1 fruit fly cellular context compared by ENCODE assay signal in the genomic region with DNA sequence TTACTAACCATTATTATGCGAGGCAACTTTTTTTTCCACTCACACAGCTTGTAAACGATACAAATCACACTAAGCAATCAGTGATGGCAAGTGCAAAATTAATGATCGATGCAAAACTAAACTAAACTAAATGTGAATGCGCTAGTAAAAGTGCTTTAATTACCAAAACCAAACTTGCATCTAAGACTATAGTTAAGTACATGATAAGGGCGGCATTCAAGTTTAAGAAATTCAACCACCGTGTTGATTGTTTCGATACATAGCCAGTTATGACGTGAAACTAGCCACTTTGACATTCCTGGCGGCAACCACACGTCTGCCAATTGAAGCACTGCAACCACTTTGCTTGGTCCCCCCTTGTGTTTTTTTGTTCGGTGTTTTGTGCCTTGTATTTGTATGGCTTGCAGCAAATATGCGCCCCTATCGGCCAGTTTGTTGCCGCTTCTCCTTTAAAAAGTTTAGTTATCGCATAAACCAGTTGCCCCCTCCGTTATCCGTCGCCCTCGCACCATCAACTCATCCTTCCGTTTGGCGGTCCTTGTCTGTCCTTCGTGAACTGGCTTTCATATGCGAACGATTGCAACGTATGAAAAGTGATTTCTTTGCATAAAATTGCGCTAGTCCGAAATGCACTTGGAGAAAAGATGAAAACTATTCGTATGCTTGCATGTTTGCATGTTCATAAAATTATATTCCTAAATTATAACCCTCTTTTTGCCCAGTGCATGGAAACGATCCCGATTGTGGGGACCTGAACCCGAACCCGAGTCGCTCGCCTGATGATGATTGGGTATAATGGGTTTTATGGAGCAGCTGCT.
TF ChIP-seq lines count a peak whose summit lies in the region.

No protein-coding gene starts in this region.

TF ChIP-seq in whole organism, embryonic, 481 proteins besides CTCF, POLR2A, EP300 and RAD21 (continued from another document and continues in another):
- TF ChIP-seq slp2 (GFP tag; optimal IDR thresholded peaks at IDR 0.05; lab: Kevin White, UChicago), result no peak
- no peak for TF ChIP-seq CG10959 (GFP tag; IDR thresholded peaks at IDR 0.05; lab: Robert Waterston, UW)
- no peak for TF ChIP-seq CG10565 (GFP tag; optimal IDR thresholded peaks at IDR 0.05; lab: Kevin White, UChicago)
- peak; percentile 21 for TF ChIP-seq CG7839 (tag; optimal IDR thresholded peaks at IDR 0.05; lab: Kevin White, UChicago)
- TF ChIP-seq al (GFP tag; IDR thresholded peaks at IDR 0.05; lab: Robert Waterston, UW), result no peak
- TF ChIP-seq CG17829 (tag; optimal IDR thresholded peaks at IDR 0.05; lab: Kevin White, UChicago), result peak; percentile 36
- no peak for TF ChIP-seq tx (GFP tag; optimal IDR thresholded peaks at IDR 0.05; lab: Kevin White, UChicago)
- TF ChIP-seq stc (GFP tag; IDR thresholded peaks at IDR 0.05; lab: Robert Waterston, UW), result peak; percentile 31; the same call in 1 of the 2 replicates
- TF ChIP-seq pb (GFP tag; optimal IDR thresholded peaks at IDR 0.05; lab: Kevin White, UChicago), result no peak
- no peak for TF ChIP-seq HmgZ (tag; optimal IDR thresholded peaks at IDR 0.05; lab: Kevin White, UChicago)
- no peak for TF ChIP-seq Oaz (GFP tag; IDR thresholded peaks at IDR 0.05; lab: Robert Waterston, UW)
- no peak for TF ChIP-seq CG11695 (GFP tag; IDR thresholded peaks at IDR 0.05; lab: Robert Waterston, UW)
- peak; percentile 71 for TF ChIP-seq sens (GFP tag; lab: Kevin White, UChicago)
- no peak for TF ChIP-seq CG3995 (GFP tag; optimal IDR thresholded peaks at IDR 0.05; lab: Kevin White, UChicago)
- TF ChIP-seq CG3281 (GFP tag; optimal IDR thresholded peaks at IDR 0.05; lab: Kevin White, UChicago), result no peak
- peak; percentile 8 for TF ChIP-seq CG15696 (tag; optimal IDR thresholded peaks at IDR 0.05; lab: Kevin White, UChicago)
- peak; percentile 16 for TF ChIP-seq CG14710 (tag; optimal IDR thresholded peaks at IDR 0.05; lab: Kevin White, UChicago)
- TF ChIP-seq Tbp (GFP tag; optimal IDR thresholded peaks at IDR 0.05; lab: Kevin White, UChicago), result no peak
- TF ChIP-seq ATbp (GFP tag; optimal IDR thresholded peaks at IDR 0.05; lab: Kevin White, UChicago), result peak; percentile 51
- TF ChIP-seq Dad (GFP tag; optimal IDR thresholded peaks at IDR 0.05; lab: Kevin White, UChicago), result no peak
- TF ChIP-seq CG11723 (GFP tag; optimal IDR thresholded peaks at IDR 0.05; lab: Kevin White, UChicago), result peak; percentile 45
- peak; percentile 62 for TF ChIP-seq Sox100B (GFP tag; optimal IDR thresholded peaks at IDR 0.05; lab: Kevin White, UChicago)
- peak; percentile 32 for TF ChIP-seq CG11504 (tag; optimal IDR thresholded peaks at IDR 0.05; lab: Kevin White, UChicago)
- TF ChIP-seq br (optimal IDR thresholded peaks at IDR 0.05; lab: Kevin White, UChicago), result no peak
- TF ChIP-seq phol (tag; optimal IDR thresholded peaks at IDR 0.05; lab: Kevin White, UChicago), result peak; percentile 18
- no peak for TF ChIP-seq seq (GFP tag; IDR thresholded peaks at IDR 0.05; lab: Robert Waterston, UW)
- peak; percentile 31 for TF ChIP-seq CG1233 (GFP tag; optimal IDR thresholded peaks at IDR 0.05; lab: Kevin White, UChicago)
- TF ChIP-seq CG14014 (GFP tag; IDR thresholded peaks at IDR 0.05; lab: Robert Waterston, UW), result no peak
- no peak for TF ChIP-seq vfl (GFP tag; optimal IDR thresholded peaks at IDR 0.05; lab: Kevin White, UChicago)
- TF ChIP-seq Ets97D (GFP tag; optimal IDR thresholded peaks at IDR 0.05; lab: Kevin White, UChicago), result no peak
- TF ChIP-seq CG8089 (GFP tag; optimal IDR thresholded peaks at IDR 0.05; lab: Kevin White, UChicago), result no peak
- TF ChIP-seq lov (optimal IDR thresholded peaks at IDR 0.05; lab: Kevin White, UChicago), result no peak
- peak; percentile 81; the same call in 2 of the 3 replicates for TF ChIP-seq lov (GFP tag; IDR thresholded peaks at IDR 0.05; lab: Robert Waterston, UW)
- no peak for TF ChIP-seq CG11398 (GFP tag; optimal IDR thresholded peaks at IDR 0.05; lab: Kevin White, UChicago)
- TF ChIP-seq Ssrp (tag; optimal IDR thresholded peaks at IDR 0.05; lab: Kevin White, UChicago), result peak; percentile 5
- peak; percentile 41 for TF ChIP-seq odd (GFP tag; optimal IDR thresholded peaks at IDR 0.05; lab: Kevin White, UChicago)
- TF ChIP-seq CG4360 (GFP tag; IDR thresholded peaks at IDR 0.05; lab: Robert Waterston, UW), result 0 out of 2 replicates have a peak, but pooled peaks have one; percentile 22
- no peak for TF ChIP-seq tup (GFP tag; optimal IDR thresholded peaks at IDR 0.05; lab: Kevin White, UChicago)
- TF ChIP-seq bbx (GFP tag; IDR thresholded peaks at IDR 0.05; lab: Robert Waterston, UW; ENCODE audit: partially characterized antibody), result peak; percentile 15; the same call in 1 of the 2 replicates
- TF ChIP-seq Drgx (GFP tag; IDR thresholded peaks at IDR 0.05; lab: Robert Waterston, UW), result no peak
- TF ChIP-seq CG4424 (GFP tag; optimal IDR thresholded peaks at IDR 0.05; lab: Kevin White, UChicago), result no peak
- no peak for TF ChIP-seq Trl (optimal IDR thresholded peaks at IDR 0.05; lab: Kevin White, UChicago)
- TF ChIP-seq Trl (GFP tag; optimal IDR thresholded peaks at IDR 0.05; lab: Kevin White, UChicago), result no peak
- no peak for TF ChIP-seq hb (GFP tag; IDR thresholded peaks at IDR 0.05; lab: Robert Waterston, UW; ENCODE audit: partially characterized antibody)
- TF ChIP-seq nmo (GFP tag; optimal IDR thresholded peaks at IDR 0.05; lab: Kevin White, UChicago), result peak; percentile 12
- TF ChIP-seq CG3726 (GFP tag; IDR thresholded peaks at IDR 0.05; lab: Robert Waterston, UW), result 0 out of 3 replicates have a peak, but pooled peaks have one; percentile 57
- no peak for TF ChIP-seq D19A (tag; optimal IDR thresholded peaks at IDR 0.05; lab: Kevin White, UChicago)
- no peak for TF ChIP-seq Lpt (GFP tag; optimal IDR thresholded peaks at IDR 0.05; lab: Kevin White, UChicago)
- TF ChIP-seq tio (GFP tag; optimal IDR thresholded peaks at IDR 0.05; lab: Kevin White, UChicago), result no peak
- peak; percentile 14 for TF ChIP-seq unpg (GFP tag; optimal IDR thresholded peaks at IDR 0.05; lab: Kevin White, UChicago)
- TF ChIP-seq GATAe (GFP tag; conservative IDR thresholded peaks at IDR 0.05; lab: Robert Waterston, UW), result no peak
- TF ChIP-seq tna (GFP tag; IDR thresholded peaks at IDR 0.05; lab: Robert Waterston, UW; ENCODE audit: partially characterized antibody), result no peak
- no peak for TF ChIP-seq Dp (GFP tag; optimal IDR thresholded peaks at IDR 0.05; lab: Kevin White, UChicago)
- TF ChIP-seq ara (GFP tag; IDR thresholded peaks at IDR 0.05; lab: Robert Waterston, UW), result peak; percentile 39; the same call in 1 of the 2 replicates
- peak; percentile 10 for TF ChIP-seq CG17802 (tag; optimal IDR thresholded peaks at IDR 0.05; lab: Kevin White, UChicago)
- no peak for TF ChIP-seq jing (GFP tag; optimal IDR thresholded peaks at IDR 0.05; lab: Kevin White, UChicago)
- TF ChIP-seq B-H1 (GFP tag; IDR thresholded peaks at IDR 0.05; lab: Robert Waterston, UW), result no peak
- TF ChIP-seq crc (GFP tag; optimal IDR thresholded peaks at IDR 0.05; lab: Kevin White, UChicago), result no peak
- TF ChIP-seq CG9876 (GFP tag; optimal IDR thresholded peaks at IDR 0.05; lab: Kevin White, UChicago), result no peak
- TF ChIP-seq Fer3 (tag; optimal IDR thresholded peaks at IDR 0.05; lab: Kevin White, UChicago), result peak; percentile 7
- no peak for TF ChIP-seq az2 (GFP tag; optimal IDR thresholded peaks at IDR 0.05; lab: Kevin White, UChicago)
- TF ChIP-seq CG5245 (GFP tag; optimal IDR thresholded peaks at IDR 0.05; lab: Kevin White, UChicago), result no peak
- peak; percentile 3 for TF ChIP-seq CG8281 (tag; optimal IDR thresholded peaks at IDR 0.05; lab: Kevin White, UChicago)
- no peak for TF ChIP-seq vnd (GFP tag; IDR thresholded peaks at IDR 0.05; lab: Robert Waterston, UW; ENCODE audit: partially characterized antibody)
- TF ChIP-seq CG4282 (GFP tag; optimal IDR thresholded peaks at IDR 0.05; lab: Kevin White, UChicago), result no peak
- TF ChIP-seq CG17361 (GFP tag; IDR thresholded peaks at IDR 0.05; lab: Robert Waterston, UW), result 0 out of 3 replicates have a peak, but pooled peaks have one; percentile 33
- no peak for TF ChIP-seq fu2 (GFP tag; optimal IDR thresholded peaks at IDR 0.05; lab: Kevin White, UChicago)
- TF ChIP-seq B-H2 (GFP tag; optimal IDR thresholded peaks at IDR 0.05; lab: Kevin White, UChicago), result no peak
- peak; percentile 56 for TF ChIP-seq Asciz (GFP tag; optimal IDR thresholded peaks at IDR 0.05; lab: Kevin White, UChicago)
- no peak for TF ChIP-seq CrebB (tag; optimal IDR thresholded peaks at IDR 0.05; lab: Kevin White, UChicago)
- no peak for TF ChIP-seq D (optimal IDR thresholded peaks at IDR 0.05; lab: Kevin White, UChicago)
- no peak for TF ChIP-seq D (GFP tag; optimal IDR thresholded peaks at IDR 0.05; lab: Kevin White, UChicago)
- peak; percentile 67 for TF ChIP-seq MTF-1 (GFP tag; optimal IDR thresholded peaks at IDR 0.05; lab: Kevin White, UChicago; ENCODE audit: borderline replicate concordance)
- TF ChIP-seq Abd-B (GFP tag; optimal IDR thresholded peaks at IDR 0.05; lab: Kevin White, UChicago), result no peak
- peak; percentile 44 for TF ChIP-seq nerfin-1 (tag; optimal IDR thresholded peaks at IDR 0.05; lab: Kevin White, UChicago)
- peak; percentile 6 for TF ChIP-seq CG13424 (tag; optimal IDR thresholded peaks at IDR 0.05; lab: Kevin White, UChicago)
- TF ChIP-seq vvl (GFP tag; IDR thresholded peaks at IDR 0.05; lab: Robert Waterston, UW), result peak; percentile 42; the same call in 1 of the 2 replicates
- TF ChIP-seq dan (GFP tag; IDR thresholded peaks at IDR 0.05; lab: Robert Waterston, UW), result no peak
- no peak for TF ChIP-seq NC2β (GFP tag; optimal IDR thresholded peaks at IDR 0.05; lab: Kevin White, UChicago)
- TF ChIP-seq chm (GFP tag; IDR thresholded peaks at IDR 0.05; lab: Robert Waterston, UW), result peak; percentile 77
- TF ChIP-seq CG17385 (GFP tag; optimal IDR thresholded peaks at IDR 0.05; lab: Kevin White, UChicago), result peak; percentile 29
- TF ChIP-seq CG10147 (GFP tag; optimal IDR thresholded peaks at IDR 0.05; lab: Kevin White, UChicago), result no peak
- no peak for TF ChIP-seq CG15011 (GFP tag; optimal IDR thresholded peaks at IDR 0.05; lab: Kevin White, UChicago)
- TF ChIP-seq CG7372 (GFP tag; IDR thresholded peaks at IDR 0.05; lab: Robert Waterston, UW), result no peak; the same call in 1 of the 2 replicates
- no peak for TF ChIP-seq CG15514 (GFP tag; optimal IDR thresholded peaks at IDR 0.05; lab: Kevin White, UChicago)
- TF ChIP-seq Myb (GFP tag; optimal IDR thresholded peaks at IDR 0.05; lab: Kevin White, UChicago), result no peak
- peak; percentile 16 for TF ChIP-seq CG17186 (GFP tag; optimal IDR thresholded peaks at IDR 0.05; lab: Kevin White, UChicago)
- no peak for TF ChIP-seq CG10654 (GFP tag; optimal IDR thresholded peaks at IDR 0.05; lab: Kevin White, UChicago)
- TF ChIP-seq Awh (GFP tag; IDR thresholded peaks at IDR 0.05; lab: Robert Waterston, UW), result peak; percentile 71; the same call in 1 of the 2 replicates
- TF ChIP-seq sens-2 (GFP tag; IDR thresholded peaks at IDR 0.05; lab: Robert Waterston, UW), result peak; percentile 85
- no peak for TF ChIP-seq CG30431 (GFP tag; optimal IDR thresholded peaks at IDR 0.05; lab: Kevin White, UChicago)
- TF ChIP-seq Elba2 (GFP tag; optimal IDR thresholded peaks at IDR 0.05; lab: Kevin White, UChicago), result no peak
- TF ChIP-seq CG1832 (GFP tag; optimal IDR thresholded peaks at IDR 0.05; lab: Kevin White, UChicago), result no peak
- TF ChIP-seq CG8478 (optimal IDR thresholded peaks at IDR 0.05; lab: Kevin White, UChicago), result no peak
- peak; percentile 19; the same call in 1 of the 2 replicates for TF ChIP-seq CG10321 (GFP tag; IDR thresholded peaks at IDR 0.05; lab: Robert Waterston, UW)
- no peak for TF ChIP-seq crol (GFP tag; IDR thresholded peaks at IDR 0.05; lab: Robert Waterston, UW)
- no peak for TF ChIP-seq Meics (GFP tag; optimal IDR thresholded peaks at IDR 0.05; lab: Kevin White, UChicago)
- TF ChIP-seq Camta (GFP tag; optimal IDR thresholded peaks at IDR 0.05; lab: Kevin White, UChicago), result no peak
- TF ChIP-seq cas (GFP tag; IDR thresholded peaks at IDR 0.05; lab: Robert Waterston, UW), result no peak
- no peak for TF ChIP-seq CG4328 (GFP tag; optimal IDR thresholded peaks at IDR 0.05; lab: Kevin White, UChicago)
- TF ChIP-seq Doc3 (GFP tag; IDR thresholded peaks at IDR 0.05; lab: Robert Waterston, UW; ENCODE audit: partially characterized antibody), result no peak
- no peak for TF ChIP-seq CG9797 (GFP tag; optimal IDR thresholded peaks at IDR 0.05; lab: Kevin White, UChicago)
- TF ChIP-seq Scr (GFP tag; IDR thresholded peaks at IDR 0.05; lab: Robert Waterston, UW; ENCODE audit: partially characterized antibody), result no peak
- TF ChIP-seq Eip74EF (GFP tag; optimal IDR thresholded peaks at IDR 0.05; lab: Kevin White, UChicago), result peak in 1 of 2 experiments; percentile 65
- no peak for TF ChIP-seq Dip2 (GFP tag; IDR thresholded peaks at IDR 0.05; lab: Robert Waterston, UW)
- no peak for TF ChIP-seq scrt (GFP tag; optimal IDR thresholded peaks at IDR 0.05; lab: Kevin White, UChicago)
- peak; percentile 19 for TF ChIP-seq Lhr (GFP tag; optimal IDR thresholded peaks at IDR 0.05; lab: Kevin White, UChicago)
- TF ChIP-seq CG3847 (GFP tag; IDR thresholded peaks at IDR 0.05; lab: Robert Waterston, UW), result no peak
- peak; percentile 84 for TF ChIP-seq HLHmδ (GFP tag; optimal IDR thresholded peaks at IDR 0.05; lab: Kevin White, UChicago)
- no peak for TF ChIP-seq Dfd (GFP tag; optimal IDR thresholded peaks at IDR 0.05; lab: Kevin White, UChicago)
- TF ChIP-seq CG7786 (GFP tag; optimal IDR thresholded peaks at IDR 0.05; lab: Kevin White, UChicago), result no peak
- no peak for TF ChIP-seq org-1 (GFP tag; optimal IDR thresholded peaks at IDR 0.05; lab: Kevin White, UChicago)
- peak; percentile 46 for TF ChIP-seq CG17568 (GFP tag; optimal IDR thresholded peaks at IDR 0.05; lab: Kevin White, UChicago)
- no peak for TF ChIP-seq yki (optimal IDR thresholded peaks at IDR 0.05; lab: Kevin White, UChicago)
- TF ChIP-seq CG6683 (GFP tag; optimal IDR thresholded peaks at IDR 0.05; lab: Kevin White, UChicago), result no peak
- TF ChIP-seq CG6254 (GFP tag; optimal IDR thresholded peaks at IDR 0.05; lab: Kevin White, UChicago), result peak; percentile 38
- TF ChIP-seq BtbVII (GFP tag; optimal IDR thresholded peaks at IDR 0.05; lab: Kevin White, UChicago), result no peak
- no peak for TF ChIP-seq HLH54F (GFP tag; optimal IDR thresholded peaks at IDR 0.05; lab: Kevin White, UChicago)
- no peak for TF ChIP-seq abd-A (tag; optimal IDR thresholded peaks at IDR 0.05; lab: Kevin White, UChicago)
- no peak for TF ChIP-seq maf-S (GFP tag; optimal IDR thresholded peaks at IDR 0.05; lab: Kevin White, UChicago)
- TF ChIP-seq her (GFP tag; optimal IDR thresholded peaks at IDR 0.05; lab: Kevin White, UChicago), result no peak
- TF ChIP-seq sisA (GFP tag; IDR thresholded peaks at IDR 0.05; lab: Robert Waterston, UW), result no peak
- TF ChIP-seq CG4854 (GFP tag; optimal IDR thresholded peaks at IDR 0.05; lab: Kevin White, UChicago), result no peak
- no peak for TF ChIP-seq BEAF-32 (GFP tag; optimal IDR thresholded peaks at IDR 0.05; lab: Kevin White, UChicago)
